Fruit fly (Drosophila melanogaster): ENCODE results near the gene her.
A peak's percentile ranks its signal among the peaks of the same experiment; 100 is the strongest.

Gene her

DNA sequence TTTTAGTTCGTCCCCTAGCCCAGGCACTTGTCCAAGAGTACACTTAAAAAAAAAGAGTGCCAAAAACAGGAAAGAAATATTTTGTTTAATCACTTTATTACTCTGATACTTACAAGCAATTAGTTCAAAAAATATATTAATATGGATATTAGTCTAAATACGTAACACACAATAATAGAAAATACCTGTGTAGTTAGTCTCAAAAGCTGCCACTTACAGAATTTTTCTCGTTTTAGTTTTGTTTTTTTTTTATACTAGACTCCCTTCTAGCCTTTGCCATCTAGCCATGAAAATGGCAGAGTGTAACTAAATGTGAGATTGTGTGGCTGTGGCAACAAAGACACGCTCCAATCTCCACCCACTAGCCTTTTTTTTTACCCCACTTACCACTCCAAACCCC lies 10.9 kb downstream of the her start (continued):
- TF ChIP-seq Smox (GFP tag; optimal IDR thresholded peaks at IDR 0.05): no peak
- peak; percentile 76 for TF ChIP-seq CG6808 (GFP tag; optimal IDR thresholded peaks at IDR 0.05)
- TF ChIP-seq CG11902 (GFP tag; optimal IDR thresholded peaks at IDR 0.05): no peak
- peak; percentile 72 for TF ChIP-seq pdm3 (GFP tag; optimal IDR thresholded peaks at IDR 0.05)
- peak; percentile 45 for TF ChIP-seq dsx (GFP tag; optimal IDR thresholded peaks at IDR 0.05; ENCODE audit: poor library complexity, severe bottlenecking)
- peak; percentile 41 for TF ChIP-seq CG6276 (GFP tag; optimal IDR thresholded peaks at IDR 0.05)
- TF ChIP-seq CG10669 (GFP tag; optimal IDR thresholded peaks at IDR 0.05): peak; percentile 48
- TF ChIP-seq svp (GFP tag): no peak
- TF ChIP-seq CG3919 (GFP tag; optimal IDR thresholded peaks at IDR 0.05): peak; percentile 77
- TF ChIP-seq topi (GFP tag; optimal IDR thresholded peaks at IDR 0.05): peak; percentile 25
- TF ChIP-seq Blimp-1 (GFP tag; optimal IDR thresholded peaks at IDR 0.05): no peak
- peak; percentile 69 for TF ChIP-seq CG3032 (tag; optimal IDR thresholded peaks at IDR 0.05)
- TF ChIP-seq acj6 (GFP tag; optimal IDR thresholded peaks at IDR 0.05): peak; percentile 71
- TF ChIP-seq CG15336 (GFP tag; IDR thresholded peaks at IDR 0.05): peak; percentile 82
- peak; percentile 64 for TF ChIP-seq Sox14 (GFP tag; optimal IDR thresholded peaks at IDR 0.05)
- peak; percentile 77 for TF ChIP-seq Hr4 (GFP tag; optimal IDR thresholded peaks at IDR 0.05)
- peak; percentile 81 for TF ChIP-seq Lpt (GFP tag; optimal IDR thresholded peaks at IDR 0.05)
- TF ChIP-seq CG4318 (GFP tag; optimal IDR thresholded peaks at IDR 0.05): peak; percentile 65
- TF ChIP-seq dac (GFP tag; optimal IDR thresholded peaks at IDR 0.05): no peak
- TF ChIP-seq ss (GFP tag; optimal IDR thresholded peaks at IDR 0.05): peak; percentile 79 to 81
- peak; percentile 68 for TF ChIP-seq Ets96B (tag; optimal IDR thresholded peaks at IDR 0.05)

- TF ChIP-seq spab (GFP tag; optimal IDR thresholded peaks at IDR 0.05): no peak
- TF ChIP-seq ss (GFP tag; optimal IDR thresholded peaks at IDR 0.05): peak; percentile 39 to 42
- peak; percentile 72 for TF ChIP-seq Sox102F (GFP tag; optimal IDR thresholded peaks at IDR 0.05)
- TF ChIP-seq Gug (GFP tag; IDR thresholded peaks at IDR 0.05): no peak
- TF ChIP-seq cyc (GFP tag; optimal IDR thresholded peaks at IDR 0.05): peak; percentile 49
- no peak for TF ChIP-seq CG8319 (GFP tag; optimal IDR thresholded peaks at IDR 0.05)
- TF ChIP-seq achi (GFP tag; optimal IDR thresholded peaks at IDR 0.05): peak; percentile 43
- peak; percentile 59 for TF ChIP-seq CG9139 (GFP tag; optimal IDR thresholded peaks at IDR 0.05)
- peak; percentile 73 for TF ChIP-seq CG32006 (GFP tag; optimal IDR thresholded peaks at IDR 0.05)
- TF ChIP-seq CG4318 (GFP tag; optimal IDR thresholded peaks at IDR 0.05): peak; percentile 47
- TF ChIP-seq Ets21C (GFP tag; optimal IDR thresholded peaks at IDR 0.05): peak; percentile 54
- peak; percentile 10 to 55 for TF ChIP-seq salr (GFP tag; optimal IDR thresholded peaks at IDR 0.05)
- TF ChIP-seq CG3032 (tag; optimal IDR thresholded peaks at IDR 0.05): peak; percentile 9
- no peak for TF ChIP-seq CG10669 (GFP tag; optimal IDR thresholded peaks at IDR 0.05)
- TF ChIP-seq Eip75B (GFP tag; optimal IDR thresholded peaks at IDR 0.05): peak; percentile 11
- TF ChIP-seq Hr38 (GFP tag; optimal IDR thresholded peaks at IDR 0.05): no peak
- TF ChIP-seq esn (GFP tag; optimal IDR thresholded peaks at IDR 0.05): peak; percentile 72
- TF ChIP-seq vri (GFP tag; optimal IDR thresholded peaks at IDR 0.05): peak; percentile 58
- peak; percentile 63 for TF ChIP-seq CG3919 (GFP tag; optimal IDR thresholded peaks at IDR 0.05)
- TF ChIP-seq CG6276 (GFP tag; optimal IDR thresholded peaks at IDR 0.05): peak; percentile 20
- peak; percentile 54 for TF ChIP-seq pdm3 (GFP tag; optimal IDR thresholded peaks at IDR 0.05)
- no peak for TF ChIP-seq Blimp-1 (GFP tag; optimal IDR thresholded peaks at IDR 0.05)
- no peak for TF ChIP-seq CG11902 (GFP tag; optimal IDR thresholded peaks at IDR 0.05)
- TF ChIP-seq fd59A (GFP tag; optimal IDR thresholded peaks at IDR 0.05): peak; percentile 42
- TF ChIP-seq fd85E (GFP tag; optimal IDR thresholded peaks at IDR 0.05): no peak
- TF ChIP-seq CG16779 (tag; optimal IDR thresholded peaks at IDR 0.05): peak; percentile 6
- peak; percentile 25; the same call in 1 of the 3 replicates for TF ChIP-seq CG6163 (GFP tag; IDR thresholded peaks at IDR 0.05)
- TF ChIP-seq CG31627 (GFP tag; optimal IDR thresholded peaks at IDR 0.05): peak; percentile 51
- no peak for TF ChIP-seq svp (GFP tag)
- TF ChIP-seq CG8632 (GFP tag; optimal IDR thresholded peaks at IDR 0.05): peak; percentile 52
- peak; percentile 39 for TF ChIP-seq Hr4 (GFP tag; optimal IDR thresholded peaks at IDR 0.05)
- TF ChIP-seq Hr39 (GFP tag; optimal IDR thresholded peaks at IDR 0.05): peak; percentile 68
- TF ChIP-seq CG6808 (GFP tag; optimal IDR thresholded peaks at IDR 0.05): peak; percentile 2
- peak; percentile 93 for TF ChIP-seq Eip78C (GFP tag)
- TF ChIP-seq CG6792 (GFP tag; optimal IDR thresholded peaks at IDR 0.05): peak; percentile 20
- no peak for TF ChIP-seq CG11294 (GFP tag; IDR thresholded peaks at IDR 0.05)
- TF ChIP-seq Met (GFP tag; optimal IDR thresholded peaks at IDR 0.05): peak; percentile 44
- TF ChIP-seq CG6854 (GFP tag; optimal IDR thresholded peaks at IDR 0.05): no peak
Measured at dm6 chr2L:16689800-16690618, 13.0 kb downstream of the her start.
